Worm (Caenorhabditis elegans): ENCODE data around the gene F26C11.3.

DNA sequence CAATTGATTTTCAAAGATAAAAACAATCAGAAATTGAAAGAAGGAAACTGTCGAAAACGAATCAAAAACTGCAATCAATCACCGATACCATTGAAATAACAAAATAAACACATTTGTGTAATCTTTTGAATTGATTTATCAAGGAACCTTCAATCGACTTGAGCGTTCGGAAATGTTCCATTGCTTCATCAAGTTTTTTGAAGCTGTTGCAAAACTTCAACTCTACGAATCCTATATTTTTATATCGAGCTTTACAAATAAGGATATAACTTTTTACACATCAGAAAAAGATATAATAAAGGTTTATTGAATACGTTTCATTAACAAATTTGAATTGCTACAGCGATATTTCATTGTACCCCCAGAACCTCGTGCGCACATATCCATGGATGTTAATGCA is 41.9 kb downstream of the F26C11.3 start, which contains the start of gene chil-8:
- TF ChIP-seq rbr-2 (tag; optimal IDR thresholded peaks at IDR 0.05), result no peak
- no peak for TF ChIP-seq nhr-77 (tag; optimal IDR thresholded peaks at IDR 0.05)
- TF ChIP-seq dpl-1 (GFP tag; optimal IDR thresholded peaks at IDR 0.05), result no peak
- no peak for TF ChIP-seq fos-1 (tag; optimal IDR thresholded peaks at IDR 0.05)
- TF ChIP-seq pha-4 (GFP tag; IDR thresholded peaks at IDR 0.05), result no peak
- no peak for TF ChIP-seq pha-4 (tag; optimal IDR thresholded peaks at IDR 0.05)
- TF ChIP-seq duxl-1 (tag; optimal IDR thresholded peaks at IDR 0.05; ENCODE audit: poor library complexity), result no peak
- TF ChIP-seq unc-62 (GFP tag; optimal IDR thresholded peaks at IDR 0.05 in 1 of 2), result no peak
- no peak for TF ChIP-seq unc-62 (tag; optimal IDR thresholded peaks at IDR 0.05)
- no peak for TF ChIP-seq ctbp-1 (GFP tag; IDR thresholded peaks at IDR 0.05)
- TF ChIP-seq snpc-4 (tag; optimal IDR thresholded peaks at IDR 0.05), result no peak

All from whole organism, L4 larva.